Fruit fly (Drosophila melanogaster): ENCODE results near the gene Culd.

- TF ChIP-seq CG8478 (optimal IDR thresholded peaks at IDR 0.05) (no peak), CTCF (optimal IDR thresholded peaks at IDR 0.05) (no peak)
Observed at dm6 chr3L:8363266-8363665, 7.2 kb upstream of the Culd start.
